Fruit fly (Drosophila melanogaster): ENCODE data around the gene Mau2.

Gene Mau2

DNA sequence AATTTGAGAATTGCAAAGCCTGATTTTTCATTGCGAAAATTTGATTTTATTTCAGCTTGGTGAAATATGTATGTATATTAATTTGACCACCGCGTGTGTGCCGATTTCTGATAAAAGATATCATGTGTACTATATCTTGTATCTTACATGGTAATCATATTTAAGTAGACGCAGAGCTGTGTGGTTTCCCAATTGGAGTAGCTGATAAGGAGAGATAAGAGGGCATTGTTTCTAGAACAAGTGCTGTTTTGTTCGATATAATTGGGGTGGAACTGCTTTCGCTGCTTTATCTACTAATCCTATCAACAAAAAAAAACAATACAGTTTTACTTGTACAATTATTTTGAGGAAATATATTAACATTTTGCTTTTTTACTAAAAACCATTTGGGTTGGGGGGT is 37.6 kb downstream of the Mau2 start (continued):
- no peak for TF ChIP-seq pnt (GFP tag; optimal IDR thresholded peaks at IDR 0.05)
- TF ChIP-seq CG10462 (GFP tag; optimal IDR thresholded peaks at IDR 0.05) = no peak
- no peak for TF ChIP-seq CG12659 (GFP tag; optimal IDR thresholded peaks at IDR 0.05)
- no peak for TF ChIP-seq h (optimal IDR thresholded peaks at IDR 0.05)
- TF ChIP-seq grn (GFP tag; optimal IDR thresholded peaks at IDR 0.05) = peak; percentile 69
- no peak for TF ChIP-seq dysf (GFP tag; IDR thresholded peaks at IDR 0.05)

DNA sequence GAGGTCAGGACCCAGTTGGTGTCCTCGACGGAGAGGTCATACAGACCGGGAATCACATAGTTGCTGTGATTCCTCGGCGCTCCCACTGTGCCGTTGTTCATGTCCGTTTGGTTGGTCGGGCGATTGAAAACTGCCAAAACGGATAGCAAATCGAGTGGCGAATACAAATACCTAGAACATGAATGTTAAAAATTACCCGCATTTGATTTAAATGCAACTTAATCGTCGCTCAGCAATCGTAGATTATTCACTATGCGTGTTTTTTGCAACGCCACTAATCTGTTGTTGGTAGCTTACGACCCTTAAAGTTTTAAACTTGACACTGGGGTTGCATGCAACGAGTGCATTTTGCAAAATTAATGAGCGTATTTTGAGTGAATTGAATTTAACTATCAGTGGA is 40.0 kb downstream of the Mau2 start, which contains the start of gene Amt:
TSS of gene Amt (minus strand) at position 101 of the 400 bp plus-strand sequence.
- no peak for TF ChIP-seq hbn (GFP tag; IDR thresholded peaks at IDR 0.05; ENCODE audit: partially characterized antibody)
- TF ChIP-seq CG15073 (GFP tag; optimal IDR thresholded peaks at IDR 0.05) = no peak
- no peak for TF ChIP-seq crc (GFP tag; optimal IDR thresholded peaks at IDR 0.05)
- TF ChIP-seq CG7556 (GFP tag; optimal IDR thresholded peaks at IDR 0.05) = no peak

DNA sequence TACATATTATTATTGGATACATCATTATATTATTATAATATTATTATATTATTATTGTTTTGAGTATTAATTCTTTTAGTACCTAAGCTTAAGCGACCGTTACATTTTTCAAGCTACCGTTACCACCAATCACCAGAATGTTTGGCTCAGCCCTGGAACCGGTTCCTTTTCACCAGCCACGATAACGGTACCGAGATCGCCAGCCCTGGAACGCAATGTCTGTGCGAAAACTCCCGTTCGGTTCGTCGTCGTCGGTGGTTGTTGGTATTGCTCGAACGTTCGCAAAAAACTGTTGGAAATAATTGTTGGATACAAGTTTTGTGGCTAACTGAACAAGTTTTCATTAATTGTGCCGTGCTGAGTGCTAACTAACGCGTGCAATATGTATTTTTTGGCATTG is 40.7 kb downstream of the Mau2 start, which contains the start of gene CG42404:
TSS of gene CG42404 (plus strand) at position 360 of the 400 bp plus-strand sequence.
- TF ChIP-seq lbe (GFP tag; optimal IDR thresholded peaks at IDR 0.05) = no peak
- TF ChIP-seq CG8944 (GFP tag; optimal IDR thresholded peaks at IDR 0.05) = no peak
- peak; percentile 15 for TF ChIP-seq CG2116 (GFP tag; optimal IDR thresholded peaks at IDR 0.05)
- TF ChIP-seq CG10462 (GFP tag; optimal IDR thresholded peaks at IDR 0.05) = peak; percentile 68
- TF ChIP-seq grau (tag; optimal IDR thresholded peaks at IDR 0.05) = no peak
- TF ChIP-seq CG4282 (GFP tag; optimal IDR thresholded peaks at IDR 0.05) = no peak
- no peak for TF ChIP-seq Dad (GFP tag; optimal IDR thresholded peaks at IDR 0.05)
- peak; percentile 77 for TF ChIP-seq CG5180 (GFP tag; optimal IDR thresholded peaks at IDR 0.05)
- TF ChIP-seq Dbx (GFP tag; IDR thresholded peaks at IDR 0.05) = no peak
- TF ChIP-seq CG13287 (GFP tag; IDR thresholded peaks at IDR 0.05; ENCODE audit: partially characterized antibody) = no peak
- no peak for TF ChIP-seq run (tag; optimal IDR thresholded peaks at IDR 0.05)
- TF ChIP-seq CG12104 (GFP tag; optimal IDR thresholded peaks at IDR 0.05) = no peak
- TF ChIP-seq fd102C (GFP tag; optimal IDR thresholded peaks at IDR 0.05) = no peak
- peak; percentile 16 for TF ChIP-seq CG8388 (GFP tag; optimal IDR thresholded peaks at IDR 0.05)
- no peak for TF ChIP-seq btn (GFP tag; optimal IDR thresholded peaks at IDR 0.05)
- no peak for TF ChIP-seq CG12659 (GFP tag; optimal IDR thresholded peaks at IDR 0.05)
- TF ChIP-seq ci (GFP tag; IDR thresholded peaks at IDR 0.05) = no peak
- TF ChIP-seq CG30431 (GFP tag; optimal IDR thresholded peaks at IDR 0.05) = no peak
- no peak for TF ChIP-seq Mes4 (GFP tag; optimal IDR thresholded peaks at IDR 0.05)
- TF ChIP-seq cg (GFP tag; optimal IDR thresholded peaks at IDR 0.05) = no peak
- TF ChIP-seq yki (optimal IDR thresholded peaks at IDR 0.05) = no peak
- peak; percentile 45 for TF ChIP-seq D (optimal IDR thresholded peaks at IDR 0.05)
- TF ChIP-seq D (GFP tag; optimal IDR thresholded peaks at IDR 0.05) = no peak
- no peak for TF ChIP-seq Asciz (GFP tag; optimal IDR thresholded peaks at IDR 0.05)
- no peak for TF ChIP-seq Hmx (GFP tag; optimal IDR thresholded peaks at IDR 0.05)
- TF ChIP-seq MTF-1 (GFP tag; optimal IDR thresholded peaks at IDR 0.05; ENCODE audit: borderline replicate concordance) = no peak
- TF ChIP-seq CG11247 (GFP tag; IDR thresholded peaks at IDR 0.05) = no peak
- TF ChIP-seq CG3163 (GFP tag; optimal IDR thresholded peaks at IDR 0.05) = no peak
- TF ChIP-seq CG12299 (tag; optimal IDR thresholded peaks at IDR 0.05) = no peak
- no peak for TF ChIP-seq CG13894 (tag; optimal IDR thresholded peaks at IDR 0.05)
- no peak for TF ChIP-seq Awh (GFP tag; IDR thresholded peaks at IDR 0.05)
- no peak for TF ChIP-seq dmrt11E (tag; optimal IDR thresholded peaks at IDR 0.05)
- TF ChIP-seq CG4328 (GFP tag; optimal IDR thresholded peaks at IDR 0.05) = no peak
- no peak for TF ChIP-seq kay (GFP tag; optimal IDR thresholded peaks at IDR 0.05)
- TF ChIP-seq unc-4 (GFP tag; IDR thresholded peaks at IDR 0.05; ENCODE audit: partially characterized antibody) = no peak
- peak; percentile 4 for TF ChIP-seq BEAF-32 (GFP tag; optimal IDR thresholded peaks at IDR 0.05)
- TF ChIP-seq CG2712 (tag; optimal IDR thresholded peaks at IDR 0.05) = peak; percentile 7
- TF ChIP-seq CG10267 (tag; optimal IDR thresholded peaks at IDR 0.05) = peak; percentile 5
- TF ChIP-seq C15 (GFP tag; IDR thresholded peaks at IDR 0.05) = no peak
- TF ChIP-seq trem (tag; optimal IDR thresholded peaks at IDR 0.05) = peak; percentile 17
- peak; percentile 86 for TF ChIP-seq Deaf1 (tag; optimal IDR thresholded peaks at IDR 0.05)

Measured in whole organism, embryonic.